Worm (Caenorhabditis elegans): ENCODE measurements around the gene Y39E4B.13.

DNA sequence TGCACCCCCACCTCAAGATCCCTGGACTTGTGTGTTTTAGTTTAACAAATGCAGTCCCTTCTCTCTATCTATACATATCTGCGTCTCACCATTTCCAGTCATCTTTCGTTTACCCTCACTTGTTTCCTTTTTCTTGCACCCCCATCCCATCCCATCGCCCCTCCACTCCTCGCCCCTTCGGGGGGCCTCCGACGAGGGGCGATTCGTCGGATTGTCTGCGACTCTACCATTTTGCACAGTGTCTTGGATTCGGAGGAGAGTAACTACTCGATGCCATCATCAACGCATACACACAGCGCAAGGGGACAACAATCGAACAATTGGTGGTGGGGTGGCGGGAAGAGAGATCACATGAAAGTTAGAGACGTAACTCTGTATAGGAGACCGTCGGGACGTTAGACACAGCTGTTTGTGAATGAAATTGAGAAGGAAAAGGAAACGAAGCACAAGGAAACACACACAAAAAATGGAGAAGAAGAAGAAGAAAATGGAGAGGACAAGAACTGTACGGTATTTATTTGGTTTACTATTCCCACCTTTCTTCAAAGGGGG, 28.4 kb upstream of the Y39E4B.13 start:
- TF ChIP-seq snpc-4 (tag; optimal IDR thresholded peaks at IDR 0.05) (no peak), nhr-12 (tag; optimal IDR thresholded peaks at IDR 0.05) (peak; percentile 44), drap-1 (GFP tag; optimal IDR thresholded peaks at IDR 0.05) (peak; percentile 83), ceh-43 (GFP tag; optimal IDR thresholded peaks at IDR 0.05) (peak; percentile 58), elt-1 (tag; optimal IDR thresholded peaks at IDR 0.05; ENCODE audit: borderline replicate concordance, insufficient read depth) (peak; percentile 9), M03D4.4 (tag; optimal IDR thresholded peaks at IDR 0.05) (peak; percentile 70), unc-120 (tag; optimal IDR thresholded peaks at IDR 0.05; ENCODE audit: poor library complexity, severe bottlenecking) (peak; percentile 100)
